Worm (Caenorhabditis elegans): ENCODE measurements around the gene F29C12.6.

ce11 chrII:13091857-13092256, 37.8 kb upstream of the F29C12.6 start:
- TF ChIP-seq dao-5 (tag; optimal IDR thresholded peaks at IDR 0.05): no peak
- no peak for TF ChIP-seq him-1 (tag; optimal IDR thresholded peaks at IDR 0.05)
